Fruit fly (Drosophila melanogaster) whole organism, embryonic: ENCODE results near the gene ATPsynG.

Experiments
- CG11504 ChIP-seq: fragments of 200-800 bp; sonication (Bioruptor generic); optimal IDR thresholded peaks from 3 replicates; lab custom pipeline; 2019; ENCODE audit warnings: missing biosample characterization, mild to moderate bottlenecking, missing genetic modification characterization, moderate library complexity
- CG12942 ChIP-seq: fragments of 200-800 bp; sonication (Bioruptor generic); optimal IDR thresholded peaks from 3 replicates; lab custom pipeline; 2016; ENCODE audit warnings: missing biosample characterization, missing genetic modification characterization
- CG16779 ChIP-seq: fragments of 200-800 bp; sonication (Bioruptor generic); IDR thresholded peaks from 2 replicates; pipeline ENCODE4 v1.3.6; 2022; ENCODE audit warnings: missing biosample characterization, missing genetic modification characterization
- CG17361 ChIP-seq: fragments of 200-800 bp; sonication (Bioruptor generic); IDR thresholded peaks from 3 replicates; pipeline ENCODE4 v1.3.6; 2022; ENCODE audit warnings: missing biosample characterization, missing genetic modification characterization
- CG17802 ChIP-seq: fragments of 200-800 bp; sonication (Bioruptor generic); optimal IDR thresholded peaks from 2 replicates; lab custom pipeline; 2018; ENCODE audit warnings: missing biosample characterization, mild to moderate bottlenecking, missing genetic modification characterization, moderate library complexity
- CG17829 ChIP-seq: fragments of 200-800 bp; optimal IDR thresholded peaks from 2 replicates; lab custom pipeline; 2019; ENCODE audit warnings: missing biosample characterization, mild to moderate bottlenecking, missing genetic modification characterization, moderate library complexity
- CG31388 ChIP-seq: fragments of 200-800 bp; sonication (Bioruptor generic); optimal IDR thresholded peaks from 2 replicates; lab custom pipeline; 2016; ENCODE audit warnings: missing biosample characterization, missing genetic modification characterization
- CG32767 ChIP-seq: fragments of 200-800 bp; sonication (Bioruptor generic); IDR thresholded peaks from 2 replicates; pipeline ENCODE4 v1.3.6; 2022; ENCODE audit warnings: missing biosample characterization, missing genetic modification characterization
- CG4707 ChIP-seq: fragments of 200-800 bp; sonication (Bioruptor generic); optimal IDR thresholded peaks from 2 replicates; lab custom pipeline; 2018; ENCODE audit warnings: missing biosample characterization, mild to moderate bottlenecking, missing genetic modification characterization, moderate library complexity
- CG7786 ChIP-seq: fragments of 200-800 bp; sonication (Bioruptor generic); optimal IDR thresholded peaks from 2 replicates; lab custom pipeline; 2016; ENCODE audit warnings: missing biosample characterization, missing genetic modification characterization
- CG7987 ChIP-seq: fragments of 200-800 bp; sonication (Bioruptor generic); optimal IDR thresholded peaks from 2 replicates; lab custom pipeline; 2018; ENCODE audit warnings: missing biosample characterization, mild to moderate bottlenecking, missing genetic modification characterization, moderate library complexity
- CHES-1-like ChIP-seq: fragments of 200-800 bp; sonication (Bioruptor generic); optimal IDR thresholded peaks from 2 replicates; lab custom pipeline; 2016; ENCODE audit warnings: missing biosample characterization, missing genetic modification characterization
- CTCF ChIP-seq: fragments of 200-800 bp; sonication (Bioruptor generic); optimal IDR thresholded peaks from 2 replicates; lab custom pipeline; 2017; ENCODE audit warnings: missing biosample characterization, mild to moderate bottlenecking, missing genetic modification characterization, moderate library complexity
- D19B ChIP-seq: fragments of 200-800 bp; sonication (Bioruptor generic); optimal IDR thresholded peaks from 2 replicates; lab custom pipeline; 2017; ENCODE audit warnings: missing biosample characterization, mild to moderate bottlenecking, missing genetic modification characterization
- Dip2 ChIP-seq: fragments of 200-800 bp; sonication (Bioruptor generic); IDR thresholded peaks from 2 replicates; pipeline ENCODE4 v1.3.6; 2022; ENCODE audit warnings: missing biosample characterization, missing genetic modification characterization
- Eip74EF ChIP-seq, 2 experiments: fragments of 200-800 bp in 1 of 2; fragments of >200 bp in 1 of 2; sonication (Bioruptor generic) in 1 of 2; optimal IDR thresholded peaks; 2 replicates each; lab custom pipeline; 2017 to 2019; ENCODE audit warnings: missing biosample characterization in 2 of 2, missing genetic modification characterization in 2 of 2, mild to moderate bottlenecking in 1 of 2, moderate library complexity in 1 of 2
- Fer1 ChIP-seq: fragments of 200-800 bp; sonication (Bioruptor generic); optimal IDR thresholded peaks from 2 replicates; lab custom pipeline; 2017; ENCODE audit warnings: missing biosample characterization, mild to moderate bottlenecking, missing genetic modification characterization
- GATAe ChIP-seq: fragments of 200-800 bp; sonication (Bioruptor generic); conservative IDR thresholded peaks from 2 replicates; pipeline ENCODE4 v1.3.6; 2022; ENCODE audit warnings: missing biosample characterization, missing genetic modification characterization
- Gug ChIP-seq: fragments of 200-800 bp; sonication (Bioruptor generic); IDR thresholded peaks from 4 replicates; pipeline ENCODE4 v1.3.6; 2022; ENCODE audit warnings: missing biosample characterization, missing genetic modification characterization
- H15 ChIP-seq: fragments of 200-800 bp; sonication (Bioruptor generic); IDR thresholded peaks from 3 replicates; pipeline ENCODE4 v1.3.6; 2022; ENCODE audit warnings: missing biosample characterization, missing genetic modification characterization
- Hand ChIP-seq: fragments of 200-800 bp; sonication (Bioruptor generic); optimal IDR thresholded peaks from 2 replicates; lab custom pipeline; 2017; ENCODE audit warnings: mild to moderate bottlenecking, missing biosample characterization, missing genetic modification reagents, missing genetic modification characterization
- HmgD ChIP-seq: fragments of 200-800 bp; sonication (Bioruptor generic); optimal IDR thresholded peaks from 3 replicates; lab custom pipeline; 2016; ENCODE audit warnings: missing biosample characterization, missing genetic modification characterization
- HmgZ ChIP-seq: fragments of 200-800 bp; sonication (Bioruptor generic); optimal IDR thresholded peaks from 2 replicates; lab custom pipeline; 2018; ENCODE audit warnings: missing biosample characterization, mild to moderate bottlenecking, missing genetic modification characterization
- Hmx ChIP-seq: fragments of 200-800 bp; sonication (Bioruptor generic); optimal IDR thresholded peaks from 2 replicates; lab custom pipeline; 2016; ENCODE audit warnings: missing biosample characterization, missing genetic modification characterization
- Hr78 ChIP-seq, 2 experiments: fragments of 200-800 bp in 1 of 2; fragments of >200 bp in 1 of 2; sonication (Bioruptor generic) in 1 of 2; optimal IDR thresholded peaks; 2 replicates each; lab custom pipeline; 2017 to 2019; ENCODE audit warnings: missing biosample characterization in 2 of 2, missing genetic modification characterization in 2 of 2, mild to moderate bottlenecking in 1 of 2, moderate library complexity in 1 of 2
- Hsf ChIP-seq: fragments of 200-800 bp; sonication (Bioruptor generic); optimal IDR thresholded peaks from 3 replicates; lab custom pipeline; 2016; ENCODE audit warnings: missing biosample characterization, missing genetic modification characterization
- Mad ChIP-seq: fragments of 200-800 bp; sonication (Bioruptor generic); optimal IDR thresholded peaks from 2 replicates; lab custom pipeline; 2016; ENCODE audit warnings: missing biosample characterization, missing genetic modification characterization
- Oaz ChIP-seq: fragments of 200-800 bp; sonication (Bioruptor generic); IDR thresholded peaks from 2 replicates; pipeline ENCODE4 v1.3.6; 2022; ENCODE audit warnings: missing biosample characterization, missing genetic modification characterization
- Poxn ChIP-seq: fragments of 200-800 bp; sonication (Bioruptor generic); IDR thresholded peaks from 2 replicates; pipeline ENCODE4 v1.3.6; 2022; ENCODE audit warnings: missing biosample characterization, missing genetic modification characterization
- Rx ChIP-seq: fragments of 200-800 bp; sonication (Bioruptor generic); IDR thresholded peaks from 2 replicates; pipeline ENCODE4 v1.3.6; 2022; ENCODE audit warnings: missing biosample characterization, missing genetic modification characterization
- Six4 ChIP-seq: fragments of 200-800 bp; sonication (Bioruptor generic); optimal IDR thresholded peaks from 2 replicates; lab custom pipeline; 2016; ENCODE audit warnings: missing biosample characterization, missing genetic modification characterization
- ab ChIP-seq: fragments of 200-800 bp; sonication (Bioruptor generic); optimal IDR thresholded peaks from 2 replicates; lab custom pipeline; 2016; ENCODE audit warnings: missing biosample characterization, missing genetic modification characterization
- al ChIP-seq: fragments of 200-800 bp; sonication (Bioruptor generic); IDR thresholded peaks from 2 replicates; pipeline ENCODE4 v1.3.6; 2022; ENCODE audit warnings: missing biosample characterization, missing genetic modification characterization
- ap ChIP-seq: fragments of 200-800 bp; sonication (Bioruptor generic); IDR thresholded peaks from 2 replicates; pipeline ENCODE4 v1.3.6; 2022; ENCODE audit warnings: missing biosample characterization, missing genetic modification characterization
- btn ChIP-seq: fragments of 200-800 bp; sonication (Bioruptor generic); optimal IDR thresholded peaks from 2 replicates; lab custom pipeline; 2016; ENCODE audit warnings: missing biosample characterization, missing genetic modification characterization
- chm ChIP-seq: fragments of 200-800 bp; sonication (Bioruptor generic); IDR thresholded peaks from 2 replicates; pipeline ENCODE4 v1.3.6; 2022; ENCODE audit warnings: missing biosample characterization, missing genetic modification characterization
- croc ChIP-seq: fragments of 200-800 bp; sonication (Bioruptor generic); conservative IDR thresholded peaks from 3 replicates; pipeline ENCODE4 v1.3.6; 2022; ENCODE audit warnings: missing biosample characterization, missing genetic modification characterization
- dmrt11E ChIP-seq: fragments of 200-800 bp; sonication (Bioruptor generic); optimal IDR thresholded peaks from 3 replicates; lab custom pipeline; 2018; ENCODE audit warnings: missing biosample characterization, mild to moderate bottlenecking, missing genetic modification characterization, moderate library complexity
- esg ChIP-seq: fragments of 200-800 bp; sonication (Bioruptor generic); conservative IDR thresholded peaks from 2 replicates; pipeline ENCODE4 v1.3.6; 2022; ENCODE audit warnings: missing biosample characterization, missing genetic modification characterization
- eyg ChIP-seq: fragments of 200-800 bp; sonication (Bioruptor generic); optimal IDR thresholded peaks from 3 replicates; lab custom pipeline; 2016; ENCODE audit warnings: missing biosample characterization, missing genetic modification characterization
- ftz-f1 ChIP-seq: fragments of 200-800 bp; sonication (Bioruptor generic); optimal IDR thresholded peaks from 2 replicates; lab custom pipeline; 2016; ENCODE audit warnings: missing biosample characterization, missing genetic modification characterization
- gfzf ChIP-seq: fragments of 200-800 bp; sonication (Bioruptor generic); optimal IDR thresholded peaks from 2 replicates; lab custom pipeline; 2016; ENCODE audit warnings: missing biosample characterization, mild to moderate bottlenecking, missing genetic modification characterization, moderate library complexity
- grn ChIP-seq: fragments of 200-800 bp; sonication (Bioruptor generic); optimal IDR thresholded peaks from 3 replicates; lab custom pipeline; 2017; ENCODE audit warnings: missing biosample characterization, missing genetic modification characterization
- jing ChIP-seq: fragments of 200-800 bp; sonication (Bioruptor generic); optimal IDR thresholded peaks from 2 replicates; lab custom pipeline; 2018; ENCODE audit warnings: missing biosample characterization, mild to moderate bottlenecking, missing genetic modification characterization
- lilli ChIP-seq: fragments of 200-800 bp; sonication (Bioruptor generic); optimal IDR thresholded peaks from 3 replicates; lab custom pipeline; 2016; ENCODE audit warnings: missing biosample characterization, missing genetic modification characterization
- mld ChIP-seq: fragments of 200-800 bp; sonication (Bioruptor generic); IDR thresholded peaks from 3 replicates; pipeline ENCODE4 v1.3.6; 2022; ENCODE audit warnings: missing biosample characterization, missing genetic modification characterization; ENCODE audit not compliant: partially characterized antibody
- onecut ChIP-seq: fragments of 200-800 bp; sonication (Bioruptor generic); IDR thresholded peaks from 2 replicates; pipeline ENCODE4 v1.3.6; 2022; ENCODE audit warnings: missing biosample characterization, missing genetic modification characterization
- peb ChIP-seq: fragments of 200-800 bp; sonication (Bioruptor generic); IDR thresholded peaks from 2 replicates; pipeline ENCODE4 v1.3.6; 2022; ENCODE audit warnings: missing biosample characterization, missing genetic modification characterization
- phol ChIP-seq: fragments of 200-800 bp; sonication (Bioruptor generic); optimal IDR thresholded peaks from 3 replicates; lab custom pipeline; 2018; ENCODE audit warnings: missing biosample characterization, mild to moderate bottlenecking, missing genetic modification characterization, moderate library complexity
- prd ChIP-seq, 3 experiments: fragments of >200 bp in 2 of 3; fragments of 200-800 bp in 1 of 3; sonication (Bioruptor generic) in 1 of 3; optimal IDR thresholded peaks in 2 of 3; IDR thresholded peaks in 1 of 3; 2 replicates in 2 of 3; 3 replicates in 1 of 3; pipeline versions ENCODE4 v1.3.6 to Lab custom; 2017 to 2022; ENCODE audit warnings: missing biosample characterization in 1 of 3, missing genetic modification characterization in 1 of 3
- wor ChIP-seq: fragments of 200-800 bp; sonication (Bioruptor generic); IDR thresholded peaks from 2 replicates; pipeline ENCODE4 v1.3.6; 2022; ENCODE audit warnings: missing biosample characterization, missing genetic modification characterization

ATPsynG gene

dm6 chr2L:11010999-11011398 lies 34.8 kb upstream of the ATPsynG start, which contains the start of the genes Art8 and dUTPase (continued):
- no peak for TF ChIP-seq onecut (GFP tag; lab: Robert Waterston, UW)
- TF ChIP-seq phol (tag; lab: Kevin White, UChicago): peak; percentile 80
- peak; percentile 76 for TF ChIP-seq CG12942 (GFP tag; lab: Kevin White, UChicago)
- TF ChIP-seq mld (GFP tag; lab: Robert Waterston, UW): peak; percentile 46; the same call in 1 of the 3 replicates
- TF ChIP-seq CG4707 (GFP tag; lab: Kevin White, UChicago): no peak
- peak; percentile 13 for TF ChIP-seq CG7786
- peak; percentile 54 for TF ChIP-seq gfzf (GFP tag; lab: Kevin White, UChicago)
- peak; percentile 78 for TF ChIP-seq CG11504
- no peak for TF ChIP-seq HmgD (GFP tag; lab: Kevin White, UChicago)
- TF ChIP-seq Poxn: no peak
- peak; percentile 35; the same call in 1 of the 3 replicates for TF ChIP-seq H15 (GFP tag; lab: Robert Waterston, UW)
- TF ChIP-seq CG7987 (GFP tag; lab: Kevin White, UChicago): no peak
- TF ChIP-seq Hsf (GFP tag; lab: Kevin White, UChicago): peak; percentile 77
- no peak for TF ChIP-seq GATAe (GFP tag; lab: Robert Waterston, UW)
- TF ChIP-seq grn (GFP tag; lab: Kevin White, UChicago): peak; percentile 26
- TF ChIP-seq Hand (GFP tag; lab: Kevin White, UChicago): no peak
- TF ChIP-seq Fer1 (GFP tag; lab: Kevin White, UChicago): peak; percentile 73
- TF ChIP-seq CG16779 (GFP tag; lab: Robert Waterston, UW): no peak
- no peak for TF ChIP-seq peb (GFP tag; lab: Robert Waterston, UW)
- peak; percentile 68 for TF ChIP-seq dmrt11E (tag; lab: Kevin White, UChicago)
- TF ChIP-seq Six4: peak; percentile 75
- TF ChIP-seq Hr78 (GFP tag; optimal IDR thresholded peaks at IDR 0.05; lab: Kevin White, UChicago): no peak
- TF ChIP-seq CG31388 (GFP tag; lab: Kevin White, UChicago): no peak
- peak; percentile 45 for TF ChIP-seq al (GFP tag; lab: Robert Waterston, UW)
- TF ChIP-seq Hmx (GFP tag; lab: Kevin White, UChicago): no peak
- no peak for TF ChIP-seq eyg (GFP tag; lab: Kevin White, UChicago)
- peak; percentile 28 for TF ChIP-seq CHES-1-like (GFP tag; lab: Kevin White, UChicago)
- TF ChIP-seq esg (GFP tag; lab: Robert Waterston, UW): 0 out of 2 replicates have a peak, but pooled peaks have one; percentile 34
- no peak for TF ChIP-seq btn (GFP tag; lab: Kevin White, UChicago)
- TF ChIP-seq CG17802 (tag; lab: Kevin White, UChicago): no peak
- TF ChIP-seq HmgZ (tag; lab: Kevin White, UChicago): peak; percentile 59
- TF ChIP-seq Gug (GFP tag; lab: Robert Waterston, UW): 0 out of 4 replicates have a peak, but pooled peaks have one; percentile 20
- TF ChIP-seq ftz-f1 (GFP tag; lab: Kevin White, UChicago): no peak
- no peak for TF ChIP-seq jing (GFP tag; lab: Kevin White, UChicago)
- TF ChIP-seq Dip2: no peak
- no peak for TF ChIP-seq prd (optimal IDR thresholded peaks at IDR 0.05; lab: Kevin White, UChicago)
- TF ChIP-seq prd (GFP tag; IDR thresholded peaks at IDR 0.05; lab: Robert Waterston, UW): peak; percentile 76
- peak in 1 of 2 experiments; percentile 34 for TF ChIP-seq Eip74EF (GFP tag; optimal IDR thresholded peaks at IDR 0.05; lab: Kevin White, UChicago)
- TF ChIP-seq CG17361: peak; percentile 80
- TF ChIP-seq CTCF: peak; percentile 25
- TF ChIP-seq wor: peak; percentile 48
- TF ChIP-seq chm (GFP tag; lab: Robert Waterston, UW): no peak
- TF ChIP-seq ab (GFP tag; lab: Kevin White, UChicago): no peak
- peak; percentile 32 for TF ChIP-seq Mad (GFP tag; lab: Kevin White, UChicago)
- 0 out of 2 replicates have a peak, but pooled peaks have one; percentile 37 for TF ChIP-seq CG32767 (GFP tag; lab: Robert Waterston, UW)
- peak; percentile 84 for TF ChIP-seq lilli (GFP tag; lab: Kevin White, UChicago)
- TF ChIP-seq ap: peak; percentile 22; the same call in 1 of the 2 replicates
- TF ChIP-seq CG17829 (tag; lab: Kevin White, UChicago): peak; percentile 79
- no peak for TF ChIP-seq Rx (GFP tag; lab: Robert Waterston, UW)
- TF ChIP-seq Oaz (GFP tag; lab: Robert Waterston, UW): peak; percentile 33; the same call in 1 of the 2 replicates
- peak; percentile 43; the same call in 2 of the 3 replicates for TF ChIP-seq croc (GFP tag; lab: Robert Waterston, UW)
- peak; percentile 4 for TF ChIP-seq D19B
